Comparison of ENCODE assay signal across 2 fruit fly cellular contexts in genomic region chr3L:16978406-16978805, dm6.
TF ChIP-seq lines count a peak whose summit lies in the region.

No protein-coding gene starts in this region.

- no peak for TF ChIP-seq CTCF in whole organism, embryonic (GFP tag; optimal IDR thresholded peaks at IDR 0.05; lab: Kevin White, UChicago)

TF ChIP-seq in whole organism, adult, 20 proteins besides CTCF, POLR2A, EP300 and RAD21:
- TF ChIP-seq toe (GFP tag; optimal IDR thresholded peaks at IDR 0.05; lab: Kevin White, UChicago) (no peak), tj (GFP tag; optimal IDR thresholded peaks at IDR 0.05; lab: Kevin White, UChicago) (peak; percentile 27)

TF ChIP-seq in whole organism, embryonic, 481 proteins besides CTCF, POLR2A, EP300 and RAD21:
- TF ChIP-seq Blimp-1 (GFP tag; optimal IDR thresholded peaks at IDR 0.05; lab: Kevin White, UChicago): peak; percentile 0
- TF ChIP-seq oc (tag; optimal IDR thresholded peaks at IDR 0.05; lab: Kevin White, UChicago): peak; percentile 64
- 0 out of 2 replicates have a peak, but pooled peaks have one; percentile 15 for TF ChIP-seq Awh (GFP tag; IDR thresholded peaks at IDR 0.05; lab: Robert Waterston, UW)
- TF ChIP-seq tx (GFP tag; optimal IDR thresholded peaks at IDR 0.05; lab: Kevin White, UChicago): no peak
- TF ChIP-seq CG42726 (GFP tag; IDR thresholded peaks at IDR 0.05; lab: Robert Waterston, UW; ENCODE audit: partially characterized antibody): no peak
- no peak for TF ChIP-seq gfzf (GFP tag; optimal IDR thresholded peaks at IDR 0.05; lab: Kevin White, UChicago)
- TF ChIP-seq Ptx1 (GFP tag; IDR thresholded peaks at IDR 0.05; lab: Robert Waterston, UW): no peak
- no peak for TF ChIP-seq CG14965 (GFP tag; optimal IDR thresholded peaks at IDR 0.05; lab: Kevin White, UChicago; ENCODE audit: borderline replicate concordance)
- no peak for TF ChIP-seq pan (optimal IDR thresholded peaks at IDR 0.05; lab: Kevin White, UChicago)
- no peak for TF ChIP-seq pan (GFP tag; optimal IDR thresholded peaks at IDR 0.05 in 1 of 2, IDR thresholded peaks at IDR 0.05 in 1 of 2)
- no peak for TF ChIP-seq cg (GFP tag; optimal IDR thresholded peaks at IDR 0.05; lab: Kevin White, UChicago)
- TF ChIP-seq Med (GFP tag; lab: Kevin White, UChicago): peak; percentile 16
- TF ChIP-seq Lim3 (GFP tag; IDR thresholded peaks at IDR 0.05; lab: Robert Waterston, UW): no peak
- TF ChIP-seq Oaz (GFP tag; IDR thresholded peaks at IDR 0.05; lab: Robert Waterston, UW): no peak
- no peak for TF ChIP-seq CG17359 (tag; optimal IDR thresholded peaks at IDR 0.05; lab: Kevin White, UChicago)
- no peak for TF ChIP-seq chif (GFP tag; optimal IDR thresholded peaks at IDR 0.05; lab: Kevin White, UChicago)
- TF ChIP-seq gsb-n (tag; optimal IDR thresholded peaks at IDR 0.05; lab: Kevin White, UChicago): no peak
- TF ChIP-seq CG30020 (tag; optimal IDR thresholded peaks at IDR 0.05; lab: Kevin White, UChicago): no peak
- TF ChIP-seq pros (GFP tag; optimal IDR thresholded peaks at IDR 0.05; lab: Kevin White, UChicago): peak; percentile 87
- peak; percentile 81 for TF ChIP-seq abd-A (tag; optimal IDR thresholded peaks at IDR 0.05; lab: Kevin White, UChicago)
- TF ChIP-seq CG6683 (GFP tag; optimal IDR thresholded peaks at IDR 0.05; lab: Kevin White, UChicago): no peak
- TF ChIP-seq vvl (GFP tag; IDR thresholded peaks at IDR 0.05; lab: Robert Waterston, UW): peak; percentile 39; the same call in 1 of the 2 replicates
TF ChIP-seq in whole organism, embryonic: peak in this region for 7.
